Fruit fly (Drosophila melanogaster): Measurements from ENCODE around the gene CG8001.

The CG8001 gene

DNA sequence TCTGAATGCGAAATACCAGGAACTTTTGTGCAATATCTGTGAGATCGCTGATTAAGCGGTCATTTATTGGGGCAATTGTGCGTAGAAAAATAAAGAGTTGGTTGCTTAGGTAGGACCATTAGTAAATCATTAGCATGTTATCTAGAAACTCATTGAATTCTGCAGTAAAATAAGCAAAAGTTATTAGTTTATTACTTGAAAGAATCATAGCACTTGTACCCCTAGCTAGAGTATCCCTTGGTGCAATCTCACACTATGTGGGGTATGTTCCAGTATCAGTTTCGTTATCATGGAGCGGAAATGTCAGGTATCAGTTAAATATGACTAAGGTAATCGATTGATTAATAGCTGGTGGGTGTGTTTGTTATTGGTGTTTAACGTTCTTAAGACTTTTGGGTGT, 10.5 kb upstream of the CG8001 start (continued):
- TF ChIP-seq Med (GFP tag) (no peak), CG2116 (GFP tag; optimal IDR thresholded peaks at IDR 0.05) (no peak), CG9876 (GFP tag; optimal IDR thresholded peaks at IDR 0.05) (no peak), btn (GFP tag; optimal IDR thresholded peaks at IDR 0.05) (no peak), exex (tag; optimal IDR thresholded peaks at IDR 0.05) (peak; percentile 89), CG9932 (GFP tag; IDR thresholded peaks at IDR 0.05) (no peak), PHDP (tag; optimal IDR thresholded peaks at IDR 0.05) (no peak), CG8924 (tag; optimal IDR thresholded peaks at IDR 0.05) (no peak), tio (GFP tag; optimal IDR thresholded peaks at IDR 0.05) (no peak), CG3281 (GFP tag; optimal IDR thresholded peaks at IDR 0.05) (no peak), Hmr (GFP tag; optimal IDR thresholded peaks at IDR 0.05) (peak; percentile 12), kay (GFP tag; optimal IDR thresholded peaks at IDR 0.05) (no peak), slou (GFP tag; optimal IDR thresholded peaks at IDR 0.05) (no peak), bigmax (GFP tag; optimal IDR thresholded peaks at IDR 0.05) (no peak), zen (tag; optimal IDR thresholded peaks at IDR 0.05) (no peak), CG1647 (GFP tag; optimal IDR thresholded peaks at IDR 0.05) (no peak), mirr (GFP tag; optimal IDR thresholded peaks at IDR 0.05) (peak; percentile 34), caup (GFP tag; optimal IDR thresholded peaks at IDR 0.05; ENCODE audit: severe bottlenecking) (no peak), CG2678 (tag; optimal IDR thresholded peaks at IDR 0.05) (peak; percentile 26), CG3995 (GFP tag; optimal IDR thresholded peaks at IDR 0.05) (no peak), lab (GFP tag; optimal IDR thresholded peaks at IDR 0.05) (peak; percentile 58)

DNA sequence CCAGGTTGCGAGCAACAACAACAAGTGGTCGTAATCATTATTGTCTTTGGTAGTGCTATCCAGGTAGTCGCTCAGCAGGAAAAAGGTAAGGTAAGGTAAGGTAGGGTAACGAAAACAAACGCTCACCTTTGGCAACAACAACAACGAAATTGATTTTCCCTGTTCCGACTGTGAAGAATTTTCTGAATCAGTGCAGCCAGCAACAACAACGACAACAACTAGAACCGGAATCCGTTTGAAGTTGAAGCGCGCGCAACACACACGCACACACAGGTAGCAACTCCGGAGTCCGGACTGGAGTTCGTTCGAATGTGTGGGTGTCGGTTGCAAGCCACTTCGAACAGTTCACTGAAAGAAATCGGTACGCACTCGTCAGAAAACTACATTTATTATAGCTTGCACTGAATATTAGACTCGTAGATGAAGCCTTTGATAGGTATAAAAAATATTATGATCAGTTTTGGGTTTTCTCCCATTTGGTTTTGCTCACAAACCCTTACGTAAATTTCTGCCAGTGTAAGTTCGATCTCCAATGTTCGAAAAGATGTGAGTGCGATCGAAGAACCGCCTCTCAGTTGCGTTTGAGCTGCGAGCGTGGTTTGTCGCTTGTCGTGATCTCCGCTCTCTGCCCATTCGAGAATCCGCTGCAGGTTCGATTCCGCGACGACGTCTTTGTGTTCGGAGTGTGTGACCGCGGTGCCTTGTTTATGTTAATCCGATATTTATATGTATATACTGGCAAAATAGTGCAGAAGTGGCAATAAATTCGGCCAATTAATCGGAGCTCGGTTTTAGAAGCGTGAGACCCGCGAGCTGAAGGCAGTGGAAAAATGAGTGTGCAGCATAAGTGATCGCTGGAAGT, 9.4 kb upstream of the CG8001 start, which contains the start of gene CG13921:
TSS of gene CG13921 (plus strand) at position 570 of the 862 bp plus-strand sequence.
- peak; percentile 96 for TF ChIP-seq scrt (GFP tag; optimal IDR thresholded peaks at IDR 0.05)
- TF ChIP-seq sim (GFP tag; IDR thresholded peaks at IDR 0.05), result peak; percentile 99
- peak; percentile 99 for TF ChIP-seq CG3726 (GFP tag; IDR thresholded peaks at IDR 0.05)
- TF ChIP-seq jumu (GFP tag; optimal IDR thresholded peaks at IDR 0.05), result peak; percentile 99
- TF ChIP-seq NC2β (GFP tag; optimal IDR thresholded peaks at IDR 0.05), result peak; percentile 99
- peak in 1 of 2 experiments; percentile 94 for TF ChIP-seq tll (GFP tag; optimal IDR thresholded peaks at IDR 0.05)
- TF ChIP-seq CG1792 (GFP tag; optimal IDR thresholded peaks at IDR 0.05), result peak; percentile 99
- TF ChIP-seq CG1832 (GFP tag; optimal IDR thresholded peaks at IDR 0.05), result no peak
- peak; percentile 98 for TF ChIP-seq ase (GFP tag; IDR thresholded peaks at IDR 0.05)
- TF ChIP-seq jigr1 (GFP tag; IDR thresholded peaks at IDR 0.05), result peak; percentile 98
- TF ChIP-seq usp (GFP tag; optimal IDR thresholded peaks at IDR 0.05), result no peak
- peak; percentile 96 for TF ChIP-seq CG4282 (GFP tag; optimal IDR thresholded peaks at IDR 0.05)
- TF ChIP-seq Mad (GFP tag; optimal IDR thresholded peaks at IDR 0.05), result peak; percentile 99
- no peak for TF ChIP-seq hth (optimal IDR thresholded peaks at IDR 0.05)
- peak; percentile 98 to 99 for TF ChIP-seq bsh (GFP tag; optimal IDR thresholded peaks at IDR 0.05)
- peak; percentile 39 for TF ChIP-seq gfzf (GFP tag; optimal IDR thresholded peaks at IDR 0.05)
- TF ChIP-seq kni (GFP tag; optimal IDR thresholded peaks at IDR 0.05), result peak; percentile 98
- TF ChIP-seq Hmx (GFP tag; optimal IDR thresholded peaks at IDR 0.05), result peak; percentile 95
- no peak for TF ChIP-seq pita (GFP tag; optimal IDR thresholded peaks at IDR 0.05)
- TF ChIP-seq YL-1 (GFP tag; optimal IDR thresholded peaks at IDR 0.05), result peak; percentile 96
- TF ChIP-seq CG7928 (GFP tag; optimal IDR thresholded peaks at IDR 0.05), result peak; percentile 81
- peak; percentile 98 for TF ChIP-seq emc (GFP tag; optimal IDR thresholded peaks at IDR 0.05)
- peak; percentile 97 for TF ChIP-seq CG11093 (GFP tag; IDR thresholded peaks at IDR 0.05)
- peak; percentile 98 for TF ChIP-seq Hmr (GFP tag; optimal IDR thresholded peaks at IDR 0.05)
- TF ChIP-seq fd102C (GFP tag; optimal IDR thresholded peaks at IDR 0.05), result peak; percentile 100
- peak; percentile 98 for TF ChIP-seq tx (GFP tag; optimal IDR thresholded peaks at IDR 0.05)
- TF ChIP-seq Sox102F (GFP tag; optimal IDR thresholded peaks at IDR 0.05), result peak; percentile 98
- peak; percentile 96 for TF ChIP-seq CG31441 (GFP tag; IDR thresholded peaks at IDR 0.05)
- peak; percentile 97 for TF ChIP-seq zfh2 (GFP tag; optimal IDR thresholded peaks at IDR 0.05)
